Worm (Caenorhabditis elegans): ENCODE measurements around the gene F19B2.5.
A peak's percentile ranks its signal among the peaks of the same experiment; 100 is the strongest.

F19B2.5 gene

ce11 chrV:20138407-20139044, 25.4 kb downstream of the F19B2.5 start, which contains the start of gene Y113G7A.14:
Gene Y113G7A.14, minus strand, starts transcription at chrV:20138457.
- TF ChIP-seq efl-1 (optimal IDR thresholded peaks at IDR 0.05) (no peak), efl-1 (GFP tag; optimal IDR thresholded peaks at IDR 0.05 in 1 of 2) (no peak)

- TF ChIP-seq nhr-85 (tag): no peak
- no peak for TF ChIP-seq mep-1 (tag; optimal IDR thresholded peaks at IDR 0.05)
- TF ChIP-seq fos-1 (tag; optimal IDR thresholded peaks at IDR 0.05): no peak
- TF ChIP-seq C16A3.4 (tag; optimal IDR thresholded peaks at IDR 0.05): no peak
- TF ChIP-seq zag-1 (tag; optimal IDR thresholded peaks at IDR 0.05): no peak
- TF ChIP-seq unc-98 (GFP tag; IDR thresholded peaks at IDR 0.05): no peak
- no peak for TF ChIP-seq nhr-77 (tag; optimal IDR thresholded peaks at IDR 0.05)
- no peak for TF ChIP-seq elt-3 (tag; optimal IDR thresholded peaks at IDR 0.05)
- TF ChIP-seq unc-62 (GFP tag; optimal IDR thresholded peaks at IDR 0.05): no peak
- no peak for TF ChIP-seq nhr-237 (tag; optimal IDR thresholded peaks at IDR 0.05)
- no peak for TF ChIP-seq rnt-1 (tag; optimal IDR thresholded peaks at IDR 0.05)
- TF ChIP-seq sox-4 (tag; optimal IDR thresholded peaks at IDR 0.05): no peak
- no peak for TF ChIP-seq lin-13 (GFP tag; optimal IDR thresholded peaks at IDR 0.05)
- TF ChIP-seq lin-39 (tag; optimal IDR thresholded peaks at IDR 0.05): no peak
- no peak for TF ChIP-seq Y116A8C.19 (tag; optimal IDR thresholded peaks at IDR 0.05; ENCODE audit: borderline replicate concordance)
- no peak for TF ChIP-seq nhr-90 (tag; optimal IDR thresholded peaks at IDR 0.05; ENCODE audit: poor library complexity)
- no peak for TF ChIP-seq pax-3 (tag; optimal IDR thresholded peaks at IDR 0.05)
These were observed 28.7 kb downstream of the F19B2.5 start, which contains the start of gene Y113G7A.22 for ce11 chrV:20135247-20135646. Gene Y113G7A.22, minus strand, starts transcription at chrV:20135347.

DNA sequence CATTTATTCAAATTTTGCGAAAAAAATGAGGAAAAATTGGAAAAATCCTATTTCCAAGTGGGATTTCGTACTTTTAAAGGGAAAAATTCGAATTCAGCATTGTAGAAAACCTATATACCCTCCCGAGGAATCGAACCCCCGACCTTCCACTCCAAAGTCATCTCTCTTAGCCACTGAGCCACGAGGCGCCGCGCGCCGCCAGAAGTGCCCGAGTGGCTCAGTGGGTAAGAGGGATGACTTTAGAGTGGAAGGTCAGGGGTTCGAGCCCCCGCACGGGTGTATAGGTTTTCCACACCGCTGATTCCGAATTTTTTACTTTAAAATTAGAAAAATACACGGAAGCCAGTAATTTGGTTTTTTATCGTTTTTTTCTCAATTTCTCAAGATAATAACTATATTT, 29.2 kb downstream of the F19B2.5 start:
- no peak for TF ChIP-seq ets-5 (GFP tag; IDR thresholded peaks at IDR 0.05)
- no peak for TF ChIP-seq sox-4 (tag; optimal IDR thresholded peaks at IDR 0.05)
- no peak for TF ChIP-seq unc-86 (tag; optimal IDR thresholded peaks at IDR 0.05)
- TF ChIP-seq isw-1 (GFP tag; IDR thresholded peaks at IDR 0.05): no peak
- TF ChIP-seq lir-3 (tag; optimal IDR thresholded peaks at IDR 0.05; ENCODE audit: poor library complexity): no peak
- TF ChIP-seq swsn-7 (tag; optimal IDR thresholded peaks at IDR 0.05): no peak
- no peak for TF ChIP-seq nhr-47 (tag; optimal IDR thresholded peaks at IDR 0.05)
- no peak for TF ChIP-seq mep-1 (tag; optimal IDR thresholded peaks at IDR 0.05)
- no peak for TF ChIP-seq fkh-8 (tag; optimal IDR thresholded peaks at IDR 0.05)
- TF ChIP-seq C04F5.9 (tag; optimal IDR thresholded peaks at IDR 0.05): no peak
- no peak for TF ChIP-seq elt-2 (tag; optimal IDR thresholded peaks at IDR 0.05)
- TF ChIP-seq ceh-82 (tag; optimal IDR thresholded peaks at IDR 0.05): no peak
- no peak for TF ChIP-seq rnt-1 (tag; optimal IDR thresholded peaks at IDR 0.05)
- no peak for TF ChIP-seq hpl-2 (GFP tag; optimal IDR thresholded peaks at IDR 0.05)
- TF ChIP-seq Y116A8C.19 (tag; optimal IDR thresholded peaks at IDR 0.05; ENCODE audit: borderline replicate concordance): no peak
- no peak for TF ChIP-seq aha-1 (tag; optimal IDR thresholded peaks at IDR 0.05)
- no peak for TF ChIP-seq dsc-1 (tag; optimal IDR thresholded peaks at IDR 0.05)
- TF ChIP-seq nhr-237 (tag; optimal IDR thresholded peaks at IDR 0.05): no peak
- no peak for TF ChIP-seq unc-130 (tag; optimal IDR thresholded peaks at IDR 0.05)
- no peak for TF ChIP-seq ceh-90 (tag; optimal IDR thresholded peaks at IDR 0.05)

ce11 chrV:20133163-20133562, 30.8 kb downstream of the F19B2.5 start, which contains the start of gene ssu-1:
Gene ssu-1, minus strand, starts transcription at chrV:20133263.
- TF ChIP-seq efl-1 (optimal IDR thresholded peaks at IDR 0.05) (no peak), efl-1 (GFP tag; optimal IDR thresholded peaks at IDR 0.05 in 1 of 2) (peak in 1 of 2 experiments; percentile 25), elt-3 (tag; optimal IDR thresholded peaks at IDR 0.05) (no peak)

DNA sequence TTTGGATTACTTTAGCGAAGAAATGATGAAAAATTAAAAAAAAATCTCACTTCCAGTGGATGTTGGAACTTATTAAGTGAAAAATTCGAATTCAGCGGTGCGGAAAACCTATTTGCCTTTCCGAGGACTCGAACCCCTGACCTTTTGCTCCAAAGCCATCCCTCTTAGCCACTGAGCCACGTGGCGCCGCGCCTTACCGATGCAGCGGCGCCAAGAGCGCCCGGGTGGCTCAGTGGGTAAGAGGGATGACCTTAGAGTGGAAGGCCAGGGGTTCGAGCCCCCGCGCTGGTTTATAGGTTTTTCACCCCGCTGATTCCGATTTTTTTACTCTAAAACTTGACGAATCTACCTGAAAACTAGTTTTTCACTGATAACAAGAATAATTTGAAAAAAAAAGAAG, 36.4 kb downstream of the F19B2.5 start:
- TF ChIP-seq egl-27 (tag; optimal IDR thresholded peaks at IDR 0.05) (no peak), fkh-4 (tag; optimal IDR thresholded peaks at IDR 0.05; ENCODE audit: borderline replicate concordance) (no peak), dpl-1 (GFP tag; optimal IDR thresholded peaks at IDR 0.05) (no peak), Y116A8C.19 (tag; optimal IDR thresholded peaks at IDR 0.05; ENCODE audit: borderline replicate concordance) (no peak), nhr-19 (GFP tag; conservative IDR thresholded peaks at IDR 0.05) (no peak), jun-1 (tag; optimal IDR thresholded peaks at IDR 0.05) (no peak), ceh-90 (tag; optimal IDR thresholded peaks at IDR 0.05) (no peak), ceh-63 (GFP tag; optimal IDR thresholded peaks at IDR 0.05) (no peak)
